Worm (Caenorhabditis elegans) whole organism, late embryonic: ENCODE measurements around the gene appg-2.

Experiments
- T23F11.4 ChIP-seq: fragments of 200-800 bp; sonication (Bioruptor generic); optimal IDR thresholded peaks from 2 replicates; lab custom pipeline; 2018; ENCODE audit warnings: mild to moderate bottlenecking, missing genetic modification characterization, missing compliant biosample characterization
- ceh-22 ChIP-seq: sonication (generic microtip); optimal IDR thresholded peaks from 2 replicates; lab custom pipeline; 2017; ENCODE audit warnings: missing biosample characterization, missing genetic modification characterization
- ceh-45 ChIP-seq: fragments of 200-800 bp; sonication (Bioruptor generic); IDR thresholded peaks from 2 replicates; pipeline ENCODE4 v1.3.6; 2022; ENCODE audit warnings: missing genetic modification reagents, missing genetic modification characterization, missing compliant biosample characterization
- fkh-10 ChIP-seq: fragments of 150-350 bp; optimal IDR thresholded peaks from 2 replicates; lab custom pipeline; 2014; ENCODE audit warnings: missing biosample characterization, missing genetic modification reagents, missing genetic modification characterization
- hlh-6 ChIP-seq: sonication (generic microtip); optimal IDR thresholded peaks from 2 replicates; lab custom pipeline; 2016; ENCODE audit warnings: missing genotype, missing genetic modification characterization, missing compliant biosample characterization
- pag-3 ChIP-seq: sonication (generic microtip); optimal IDR thresholded peaks from 2 replicates; lab custom pipeline; 2016; ENCODE audit warnings: missing compliant biosample characterization, missing genetic modification characterization, borderline replicate concordance
- pqm-1 ChIP-seq: sonication (generic microtip); optimal IDR thresholded peaks from 2 replicates; lab custom pipeline; 2016; ENCODE audit warnings: missing genetic modification characterization, missing compliant biosample characterization
- sox-4 ChIP-seq: sonication (generic microtip); optimal IDR thresholded peaks from 2 replicates; lab custom pipeline; 2017; ENCODE audit warnings: mild to moderate bottlenecking, missing genetic modification characterization, inconsistent platforms, missing compliant biosample characterization
- syd-9 ChIP-seq: sonication (generic microtip); optimal IDR thresholded peaks from 2 replicates; lab custom pipeline; 2016; ENCODE audit warnings: mild to moderate bottlenecking, missing genetic modification characterization, moderate library complexity, missing compliant biosample characterization

DNA sequence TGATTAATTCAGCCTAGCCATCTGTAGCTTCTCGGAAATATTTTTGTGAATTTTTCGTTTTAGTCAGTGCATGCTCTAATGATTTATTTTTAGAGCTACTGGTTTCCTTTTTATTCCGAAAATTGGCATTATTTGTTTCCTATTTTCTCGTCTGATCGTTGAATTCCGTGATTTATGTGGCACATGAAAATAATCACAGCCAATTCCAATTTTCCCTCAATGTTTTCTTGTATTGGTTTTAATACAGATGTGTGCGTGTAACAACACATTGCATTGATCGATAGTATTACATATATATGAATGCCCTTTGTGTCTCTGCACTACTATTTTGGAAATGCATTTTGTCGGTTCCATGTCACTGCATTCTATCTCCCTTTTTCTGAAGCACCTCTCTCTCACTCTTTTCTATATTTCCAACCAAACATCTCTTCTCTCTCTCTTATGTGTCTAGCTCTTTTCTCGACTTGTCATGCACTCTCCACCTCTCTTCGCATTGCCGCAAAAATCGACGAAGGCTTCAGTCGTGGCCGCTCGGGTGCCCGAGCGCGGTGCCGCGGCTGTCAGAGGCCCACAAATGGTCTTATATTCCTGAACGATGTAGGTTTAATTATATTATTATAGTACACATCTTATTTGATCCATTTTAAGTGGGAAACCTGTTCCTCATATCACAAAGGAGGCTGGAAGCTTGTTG lies 16.5 kb upstream of the appg-2 start:
- TF ChIP-seq ceh-22 (tag; lab: Kevin White, UChicago) (no peak), pqm-1 (tag; lab: Kevin White, UChicago) (no peak), T23F11.4 (GFP tag; lab: Kevin White, UChicago) (no peak), syd-9 (tag; lab: Kevin White, UChicago) (no peak), fkh-10 (no peak), sox-4 (tag; lab: Kevin White, UChicago) (no peak), pag-3 (no peak), ceh-45 (GFP tag; lab: Robert Waterston, UW) (no peak), hlh-6 (tag; lab: Kevin White, UChicago) (no peak)
